Fruit fly (Drosophila melanogaster): ENCODE measurements around the gene m.

DNA sequence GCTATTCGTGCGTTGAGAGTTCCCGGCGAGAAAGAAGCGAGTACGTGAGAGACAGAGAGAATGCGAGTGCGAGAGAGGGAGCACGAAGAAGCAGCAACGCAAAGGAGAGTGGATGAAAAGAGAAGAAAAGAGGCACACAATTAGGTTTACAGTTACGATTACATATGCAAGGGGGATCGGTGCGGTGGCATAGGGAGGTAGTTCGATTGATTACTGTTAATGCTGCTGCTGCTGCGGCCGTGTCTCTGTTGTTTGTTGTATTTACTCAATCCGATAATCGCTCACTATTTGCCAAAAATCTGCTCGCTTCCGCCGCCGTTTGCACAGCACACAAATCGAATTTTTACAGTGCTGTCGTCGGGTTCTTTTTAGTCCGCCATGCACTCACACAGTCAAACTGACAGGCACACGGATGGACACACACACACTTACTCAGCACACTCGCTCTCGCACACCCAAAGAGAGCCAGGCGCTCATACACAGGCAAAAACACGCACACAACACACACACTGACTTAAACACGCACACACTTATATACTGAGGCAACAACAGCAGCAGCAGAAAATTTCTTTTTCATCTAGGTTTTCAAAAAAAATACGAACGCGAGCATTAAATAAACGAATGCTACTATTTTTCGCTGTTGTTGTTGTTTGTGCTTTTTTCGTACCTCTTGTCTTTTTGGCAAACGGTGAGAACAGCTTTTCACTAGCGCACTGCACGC, 40.1 kb upstream of the m start:
- TF ChIP-seq CG30403 (GFP tag; optimal IDR thresholded peaks at IDR 0.05) (no peak), jigr1 (GFP tag; IDR thresholded peaks at IDR 0.05) (no peak), CG11085 (GFP tag; IDR thresholded peaks at IDR 0.05) (no peak)
